Fruit fly (Drosophila melanogaster): Measurements from ENCODE around the gene sas.

dm6 chr3R:7117590-7117989 is 45.0 kb upstream of the sas start, which contains the start of gene Mlp84B:
- TF ChIP-seq CG7368 (GFP tag; optimal IDR thresholded peaks at IDR 0.05) (no peak), CG4318 (GFP tag; optimal IDR thresholded peaks at IDR 0.05) (no peak)
